Fruit fly (Drosophila melanogaster) Kc167 (cell line): Measurements from ENCODE around the gene dy.

Experiments
- Sin3A ChIP-seq: fragments of >200 bp; optimal IDR thresholded peaks from 2 replicates; lab custom pipeline; 2018; ENCODE audit warnings: missing external identifiers
- psq ChIP-seq: fragments of >200 bp; optimal IDR thresholded peaks from 2 replicates; lab custom pipeline; 2017; ENCODE audit warnings: missing external identifiers
- ttk ChIP-seq: sonication (Bioruptor generic); optimal IDR thresholded peaks from 2 replicates; lab custom pipeline; 2017; ENCODE audit warnings: missing external identifiers

DNA sequence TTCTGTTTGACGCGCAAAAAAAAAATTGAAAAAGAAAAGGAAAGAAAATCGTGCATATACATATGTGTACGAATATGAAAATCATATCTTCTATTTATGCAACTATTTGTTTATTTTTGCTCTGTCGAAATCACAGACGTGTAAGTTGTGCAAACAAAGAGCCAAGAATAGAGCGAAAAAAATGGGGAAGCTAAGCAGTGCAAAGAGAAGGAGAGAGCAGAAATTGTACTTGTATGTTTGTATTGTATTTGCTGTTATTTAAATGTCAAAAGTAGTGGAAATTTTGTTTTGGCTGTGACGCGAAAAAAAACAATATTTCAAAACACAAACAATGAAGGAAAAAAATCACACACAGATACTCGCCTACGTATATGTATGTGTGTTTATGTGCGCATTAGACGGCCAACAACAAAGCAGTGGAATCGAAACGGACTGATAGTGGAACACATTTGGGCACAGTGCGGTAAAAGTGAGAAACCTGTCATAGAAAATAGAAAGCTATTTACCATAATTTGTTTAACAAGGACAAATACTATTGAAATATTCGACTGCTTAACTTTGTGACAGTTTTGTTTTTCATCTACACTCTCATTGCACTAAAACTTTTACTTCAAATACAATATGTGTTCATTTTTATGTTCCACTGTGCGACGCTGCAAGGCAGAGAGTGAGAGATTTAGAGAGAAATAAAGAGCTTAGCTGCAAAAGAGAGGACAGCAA is 39.6 kb upstream of the dy start:
- TF ChIP-seq Sin3A (lab: Kevin White, UChicago) (no peak), ttk (lab: Kevin White, UChicago) (no peak), psq (lab: Kevin White, UChicago) (no peak)
